Worm (Caenorhabditis elegans): ENCODE measurements around the gene C18F10.2.

DNA sequence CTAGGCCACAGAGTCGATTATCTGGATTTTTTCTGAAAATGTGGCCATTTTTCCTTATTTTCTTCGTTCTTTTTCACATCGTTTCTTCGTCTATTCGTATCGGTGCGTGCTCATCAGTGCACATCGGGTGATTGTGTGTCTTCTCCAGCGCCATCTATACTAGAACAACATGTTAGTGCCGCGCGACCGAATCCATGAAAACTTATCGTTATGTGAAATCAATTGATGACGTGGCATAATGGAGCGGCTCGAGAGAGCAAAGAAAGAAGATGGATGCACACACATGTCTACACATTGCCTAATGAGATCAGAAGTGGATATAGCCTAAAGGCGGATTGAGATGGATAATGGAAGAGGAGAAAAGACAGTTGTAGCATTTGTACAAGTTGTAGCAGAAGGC, 39.3 kb downstream of the C18F10.2 start:
- TF ChIP-seq nhr-10 (tag; optimal IDR thresholded peaks at IDR 0.05) (no peak), ceh-82 (tag; optimal IDR thresholded peaks at IDR 0.05) (no peak), nhr-77 (tag; optimal IDR thresholded peaks at IDR 0.05) (no peak), zag-1 (tag; optimal IDR thresholded peaks at IDR 0.05) (no peak), alr-1 (tag; optimal IDR thresholded peaks at IDR 0.05) (no peak), snpc-4 (tag; optimal IDR thresholded peaks at IDR 0.05) (no peak), Y55F3AM.14 (GFP tag; optimal IDR thresholded peaks at IDR 0.05) (no peak), aly-2 (tag; optimal IDR thresholded peaks at IDR 0.05) (no peak), ZK546.5 (tag; optimal IDR thresholded peaks at IDR 0.05) (no peak), sem-4 (tag; optimal IDR thresholded peaks at IDR 0.05) (no peak), egl-27 (tag; optimal IDR thresholded peaks at IDR 0.05) (no peak), lin-39 (tag; optimal IDR thresholded peaks at IDR 0.05) (no peak)
